Fruit fly (Drosophila melanogaster) whole organism: ENCODE results near the gene Mcm7.

ENCODE experiments used
- CG8478 ChIP-seq: fragments of >200 bp; optimal IDR thresholded peaks from 2 replicates; lab custom pipeline; 2018; ENCODE audit warnings: inconsistent platforms
- EcR ChIP-seq, 2 experiments: fragments of >200 bp; optimal IDR thresholded peaks; 2 replicates each; lab custom pipeline; 2017; ENCODE audit warnings: missing biosample characterization in 2 of 2, missing genetic modification characterization in 2 of 2, missing genetic modification reagents in 2 of 2
- pan ChIP-seq: fragments of >200 bp; optimal IDR thresholded peaks from 2 replicates; lab custom pipeline; 2017
- usp ChIP-seq: fragments of >200 bp; optimal IDR thresholded peaks from 2 replicates; lab custom pipeline; 2017; ENCODE audit warnings: missing biosample characterization, missing genetic modification characterization, mixed read lengths

DNA sequence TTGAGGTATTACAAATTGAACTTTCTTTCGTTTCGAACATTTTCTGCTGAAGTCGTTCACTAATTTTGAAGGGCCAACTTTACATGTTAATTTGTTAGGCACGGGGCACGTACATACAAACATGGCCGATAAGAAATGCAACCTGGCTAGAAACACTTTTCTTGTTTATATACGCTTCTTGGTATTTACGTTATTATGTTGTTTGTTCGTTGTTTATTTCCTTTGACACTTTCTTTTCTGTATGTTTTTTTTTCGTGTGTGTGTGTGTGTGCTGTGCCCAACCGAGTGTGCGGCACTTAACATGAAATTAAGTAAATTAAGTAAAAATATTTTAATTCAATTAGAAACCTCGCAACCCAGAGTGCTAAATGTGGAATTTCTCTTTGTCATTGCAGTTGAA lies 34.3 kb downstream of the Mcm7 start:
- TF ChIP-seq EcR (GFP tag; optimal IDR thresholded peaks at IDR 0.05; lab: Kevin White, UChicago): no peak
- TF ChIP-seq usp (GFP tag; lab: Kevin White, UChicago): no peak
- TF ChIP-seq CG8478 (lab: Kevin White, UChicago): no peak
- no peak for TF ChIP-seq pan (lab: Kevin White, UChicago)
